Fruit fly (Drosophila melanogaster) whole organism, embryonic: ENCODE data around the gene CG6569.

ENCODE experiments used
- Bgb ChIP-seq: fragments of 200-800 bp; sonication (Bioruptor generic); IDR thresholded peaks from 2 replicates; pipeline ENCODE4 v1.3.6; 2022; ENCODE audit warnings: missing biosample characterization, missing genetic modification characterization; ENCODE audit not compliant: partially characterized antibody
- CG10543 ChIP-seq: fragments of 200-800 bp; sonication (Bioruptor generic); optimal IDR thresholded peaks from 3 replicates; lab custom pipeline; 2017; ENCODE audit warnings: missing biosample characterization, mild to moderate bottlenecking, missing genetic modification characterization, moderate library complexity
- CG11085 ChIP-seq: fragments of 200-800 bp; sonication (Bioruptor generic); IDR thresholded peaks from 2 replicates; pipeline ENCODE4 v1.3.6; 2022; ENCODE audit warnings: missing biosample characterization, missing genetic modification characterization
- CG11093 ChIP-seq: fragments of 200-800 bp; sonication (Bioruptor generic); IDR thresholded peaks from 3 replicates; pipeline ENCODE4 v1.3.6; 2022; ENCODE audit warnings: missing biosample characterization, missing genetic modification characterization
- CG12104 ChIP-seq: fragments of 200-800 bp; sonication (Bioruptor generic); optimal IDR thresholded peaks from 3 replicates; lab custom pipeline; 2016; ENCODE audit warnings: missing biosample characterization, missing genetic modification characterization
- CG13296 ChIP-seq: fragments of 200-800 bp; sonication (Bioruptor generic); optimal IDR thresholded peaks from 3 replicates; lab custom pipeline; 2018; ENCODE audit warnings: missing biosample characterization, mild to moderate bottlenecking, missing genetic modification characterization
- CG15601 ChIP-seq: fragments of 200-800 bp; sonication (Bioruptor generic); optimal IDR thresholded peaks from 3 replicates; lab custom pipeline; 2019; ENCODE audit warnings: missing biosample characterization, mild to moderate bottlenecking, missing genetic modification characterization, moderate library complexity
- CG17186 ChIP-seq: fragments of 200-800 bp; sonication (Bioruptor generic); optimal IDR thresholded peaks from 3 replicates; lab custom pipeline; 2017; ENCODE audit warnings: missing biosample characterization, missing genetic modification reagents, missing genetic modification characterization
- CG17912 ChIP-seq: fragments of 200-800 bp; sonication (Bioruptor generic); optimal IDR thresholded peaks from 2 replicates; lab custom pipeline; 2018; ENCODE audit warnings: missing biosample characterization, mild to moderate bottlenecking, missing genetic modification characterization
- CG18619 ChIP-seq: fragments of 200-800 bp; sonication (Bioruptor generic); optimal IDR thresholded peaks from 3 replicates; lab custom pipeline; 2017; ENCODE audit warnings: missing biosample characterization, mild to moderate bottlenecking, missing genetic modification characterization
- CG18764 ChIP-seq: fragments of 200-800 bp; sonication (Bioruptor generic); optimal IDR thresholded peaks from 3 replicates; lab custom pipeline; 2016; ENCODE audit warnings: missing biosample characterization, missing genetic modification characterization
- CG2202 ChIP-seq: fragments of 200-800 bp; sonication (Bioruptor generic); optimal IDR thresholded peaks from 2 replicates; lab custom pipeline; 2018; ENCODE audit warnings: missing biosample characterization, mild to moderate bottlenecking, missing genetic modification characterization
- CG30431 ChIP-seq: fragments of 200-800 bp; sonication (Bioruptor generic); optimal IDR thresholded peaks from 2 replicates; lab custom pipeline; 2017; ENCODE audit warnings: missing biosample characterization, missing genetic modification characterization
- CG33557 ChIP-seq: fragments of 200-800 bp; sonication (Bioruptor generic); optimal IDR thresholded peaks from 2 replicates; lab custom pipeline; 2019; ENCODE audit warnings: missing biosample characterization, mild to moderate bottlenecking, missing genetic modification characterization, moderate library complexity
- CG34422 ChIP-seq: fragments of 200-800 bp; sonication (Bioruptor generic); IDR thresholded peaks from 3 replicates; pipeline ENCODE4 v1.3.6; 2022; ENCODE audit warnings: missing biosample characterization, missing genetic modification characterization
- CG3995 ChIP-seq: fragments of 200-800 bp; sonication (Bioruptor generic); optimal IDR thresholded peaks from 3 replicates; lab custom pipeline; 2016; ENCODE audit warnings: missing biosample characterization, missing genetic modification characterization
- CG4282 ChIP-seq: fragments of 200-800 bp; sonication (Bioruptor generic); optimal IDR thresholded peaks from 2 replicates; lab custom pipeline; 2016; ENCODE audit warnings: missing biosample characterization, missing genetic modification characterization
- CG4360 ChIP-seq: fragments of 200-800 bp; sonication (Bioruptor generic); IDR thresholded peaks from 2 replicates; pipeline ENCODE4 v1.3.6; 2022; ENCODE audit warnings: missing biosample characterization, missing genetic modification characterization
- CG6272 ChIP-seq: fragments of 200-800 bp; sonication (Bioruptor generic); IDR thresholded peaks from 2 replicates; pipeline ENCODE4 v1.3.6; 2022; ENCODE audit warnings: missing biosample characterization, missing genetic modification characterization
- CG8089 ChIP-seq: fragments of 200-800 bp; sonication (Bioruptor generic); optimal IDR thresholded peaks from 3 replicates; lab custom pipeline; 2016; ENCODE audit warnings: missing biosample characterization, missing genetic modification characterization
- CG8359 ChIP-seq: fragments of 200-800 bp; sonication (Bioruptor generic); optimal IDR thresholded peaks from 2 replicates; lab custom pipeline; 2017; ENCODE audit warnings: missing biosample characterization, mild to moderate bottlenecking, missing genetic modification characterization, borderline replicate concordance
- Camta ChIP-seq: fragments of 200-800 bp; sonication (Bioruptor generic); optimal IDR thresholded peaks from 2 replicates; lab custom pipeline; 2016; ENCODE audit warnings: missing biosample characterization, missing genetic modification characterization
- CkIIα-i1 ChIP-seq: fragments of 200-800 bp; sonication (Bioruptor generic); IDR thresholded peaks from 2 replicates; pipeline ENCODE4 v1.3.6; 2022; ENCODE audit warnings: missing biosample characterization, missing genetic modification characterization
- Dref ChIP-seq: fragments of 200-800 bp; sonication (Bioruptor generic); IDR thresholded peaks from 2 replicates; pipeline ENCODE4 v1.3.6; 2022; ENCODE audit warnings: missing biosample characterization, missing genetic modification characterization
- E2f2 ChIP-seq: fragments of 200-800 bp; sonication (Bioruptor generic); IDR thresholded peaks from 2 replicates; pipeline ENCODE4 v1.3.6; 2022; ENCODE audit warnings: missing biosample characterization, missing genetic modification characterization
- H2.0 ChIP-seq: fragments of 200-800 bp; sonication (Bioruptor generic); IDR thresholded peaks from 2 replicates; pipeline ENCODE4 v1.3.6; 2022; ENCODE audit warnings: missing biosample characterization, missing genetic modification characterization
- Hr39 ChIP-seq: fragments of >200 bp; optimal IDR thresholded peaks from 2 replicates; lab custom pipeline; 2017
- Jarid2 ChIP-seq: fragments of 200-800 bp; sonication (Bioruptor generic); optimal IDR thresholded peaks from 3 replicates; lab custom pipeline; 2017; ENCODE audit warnings: mild to moderate bottlenecking, missing biosample characterization, missing genetic modification reagents, missing genetic modification characterization
- Kr ChIP-seq: fragments of 200-800 bp; sonication (Bioruptor generic); optimal IDR thresholded peaks from 2 replicates; lab custom pipeline; 2017; ENCODE audit warnings: missing biosample characterization, mild to moderate bottlenecking, missing genetic modification characterization
- Lim3 ChIP-seq: fragments of 200-800 bp; sonication (Bioruptor generic); IDR thresholded peaks from 2 replicates; pipeline ENCODE4 v1.3.6; 2022; ENCODE audit warnings: missing biosample characterization, missing genetic modification characterization
- Lpt ChIP-seq: fragments of >200 bp; optimal IDR thresholded peaks from 2 replicates; lab custom pipeline; 2018; ENCODE audit warnings: missing biosample characterization, missing genetic modification characterization
- Mes4 ChIP-seq: fragments of 200-800 bp; sonication (Bioruptor generic); optimal IDR thresholded peaks from 2 replicates; lab custom pipeline; 2016; ENCODE audit warnings: missing biosample characterization, missing genetic modification characterization
- Rfx ChIP-seq: fragments of 200-800 bp; sonication (Bioruptor generic); IDR thresholded peaks from 2 replicates; pipeline ENCODE4 v1.3.6; 2022; ENCODE audit warnings: missing biosample characterization, missing genetic modification characterization
- ash1 ChIP-seq: fragments of 200-800 bp; sonication (Bioruptor generic); optimal IDR thresholded peaks from 2 replicates; lab custom pipeline; 2018; ENCODE audit warnings: missing biosample characterization, mild to moderate bottlenecking, missing genetic modification characterization
- az2 ChIP-seq: fragments of 200-800 bp; sonication (Bioruptor generic); optimal IDR thresholded peaks from 3 replicates; lab custom pipeline; 2016; ENCODE audit warnings: missing biosample characterization, missing genetic modification characterization
- cg ChIP-seq: fragments of 200-800 bp; sonication (Bioruptor generic); optimal IDR thresholded peaks from 3 replicates; lab custom pipeline; 2019; ENCODE audit warnings: missing biosample characterization, mild to moderate bottlenecking, missing genetic modification characterization, moderate library complexity
- cwo ChIP-seq: fragments of 200-800 bp; sonication (Bioruptor generic); optimal IDR thresholded peaks from 3 replicates; lab custom pipeline; 2017; ENCODE audit warnings: missing biosample characterization, missing genetic modification characterization, mild to moderate bottlenecking, moderate library complexity, missing genetic modification reagents
- disco-r ChIP-seq: fragments of 200-800 bp; sonication (Bioruptor generic); optimal IDR thresholded peaks from 2 replicates; lab custom pipeline; 2016; ENCODE audit warnings: missing biosample characterization, missing genetic modification characterization
- fd64A ChIP-seq: fragments of 200-800 bp; sonication (Bioruptor generic); optimal IDR thresholded peaks from 3 replicates; lab custom pipeline; 2018; ENCODE audit warnings: missing biosample characterization, mild to moderate bottlenecking, missing genetic modification characterization
- gce ChIP-seq: fragments of 200-800 bp; sonication (Bioruptor generic); IDR thresholded peaks from 3 replicates; pipeline ENCODE4 v1.3.6; 2022; ENCODE audit warnings: missing biosample characterization, missing genetic modification characterization
- gfzf ChIP-seq: fragments of 200-800 bp; sonication (Bioruptor generic); optimal IDR thresholded peaks from 2 replicates; lab custom pipeline; 2016; ENCODE audit warnings: missing biosample characterization, mild to moderate bottlenecking, missing genetic modification characterization, moderate library complexity
- grn ChIP-seq: fragments of 200-800 bp; sonication (Bioruptor generic); optimal IDR thresholded peaks from 3 replicates; lab custom pipeline; 2017; ENCODE audit warnings: missing biosample characterization, missing genetic modification characterization
- kah ChIP-seq: fragments of 200-800 bp; sonication (Bioruptor generic); optimal IDR thresholded peaks from 2 replicates; lab custom pipeline; 2018; ENCODE audit warnings: missing biosample characterization, mild to moderate bottlenecking, missing genetic modification characterization
- nmo ChIP-seq: fragments of 200-800 bp; sonication (Bioruptor generic); optimal IDR thresholded peaks from 2 replicates; lab custom pipeline; 2018; ENCODE audit warnings: missing biosample characterization, mild to moderate bottlenecking, missing genetic modification characterization, moderate library complexity
- peb ChIP-seq: fragments of 200-800 bp; sonication (Bioruptor generic); IDR thresholded peaks from 2 replicates; pipeline ENCODE4 v1.3.6; 2022; ENCODE audit warnings: missing biosample characterization, missing genetic modification characterization
- phol ChIP-seq: fragments of 200-800 bp; sonication (Bioruptor generic); optimal IDR thresholded peaks from 3 replicates; lab custom pipeline; 2018; ENCODE audit warnings: missing biosample characterization, mild to moderate bottlenecking, missing genetic modification characterization, moderate library complexity
- pnt ChIP-seq: fragments of 200-800 bp; sonication (Bioruptor generic); optimal IDR thresholded peaks from 3 replicates; lab custom pipeline; 2016; ENCODE audit warnings: missing biosample characterization, missing genetic modification characterization
- psq ChIP-seq: fragments of 200-800 bp; sonication (Bioruptor generic); optimal IDR thresholded peaks from 2 replicates; lab custom pipeline; 2017; ENCODE audit warnings: missing biosample characterization, missing genetic modification characterization
- pum ChIP-seq: fragments of 200-800 bp; sonication (Bioruptor generic); optimal IDR thresholded peaks from 2 replicates; lab custom pipeline; 2016; ENCODE audit warnings: missing biosample characterization, missing genetic modification characterization
- wor ChIP-seq: fragments of 200-800 bp; sonication (Bioruptor generic); IDR thresholded peaks from 2 replicates; pipeline ENCODE4 v1.3.6; 2022; ENCODE audit warnings: missing biosample characterization, missing genetic modification characterization

The CG6569 gene

DNA sequence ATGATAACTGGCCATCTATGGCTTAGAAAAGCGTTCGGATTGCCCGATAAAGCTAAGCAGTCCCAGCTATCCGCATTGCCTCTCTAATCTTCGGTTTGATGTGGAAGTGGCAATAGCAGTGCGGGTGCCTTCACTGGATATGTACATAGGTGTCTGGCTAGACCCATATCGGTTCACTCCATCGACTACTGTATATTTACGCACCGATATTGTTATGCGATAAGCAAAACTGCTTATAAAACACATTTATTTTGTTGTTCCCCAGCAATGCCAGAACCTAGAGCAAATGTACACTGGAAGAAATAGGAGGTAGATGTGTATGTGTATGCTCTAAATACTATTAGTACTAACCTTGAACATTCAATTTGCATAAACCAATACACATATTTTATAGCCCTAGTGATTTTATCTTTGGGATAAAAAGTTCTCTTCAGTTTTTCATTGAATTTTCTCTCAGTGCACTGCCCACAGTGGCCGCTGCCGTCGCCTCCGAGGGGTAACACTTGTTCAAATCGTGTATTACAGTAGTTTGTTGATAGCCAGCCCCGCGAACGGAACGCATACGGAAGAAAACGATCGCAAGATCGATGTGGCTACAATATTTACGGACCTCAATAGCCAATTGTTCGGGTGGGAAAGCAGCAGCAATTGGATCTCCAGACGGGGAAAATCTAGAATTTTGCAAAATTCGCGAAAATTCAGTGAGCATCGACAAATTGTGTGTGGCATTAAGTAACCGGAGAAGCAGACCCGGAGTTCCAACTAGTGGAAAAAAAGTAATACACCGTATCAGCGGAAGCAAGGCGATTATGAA, 2.6 kb upstream of the CG6569 start, which contains the start of gene CG31431 (continued):
- TF ChIP-seq CG17186 (GFP tag; lab: Kevin White, UChicago) (peak; percentile 75), CG11085 (GFP tag; lab: Robert Waterston, UW) (peak; percentile 97), CG12104 (GFP tag; lab: Kevin White, UChicago) (peak; percentile 95), phol (peak; percentile 94), CG3995 (GFP tag; lab: Kevin White, UChicago) (peak; percentile 81), pum (GFP tag; lab: Kevin White, UChicago) (peak; percentile 97), CkIIα-i1 (GFP tag; lab: Robert Waterston, UW) (peak; percentile 84), Mes4 (GFP tag; lab: Kevin White, UChicago) (peak; percentile 94), CG10543 (GFP tag; lab: Kevin White, UChicago) (peak; percentile 97), CG33557 (GFP tag; lab: Kevin White, UChicago) (peak; percentile 92), gfzf (peak; percentile 15), peb (peak; percentile 90), disco-r (GFP tag; lab: Kevin White, UChicago) (peak; percentile 94), grn (peak; percentile 99), Rfx (peak; percentile 99), CG15601 (tag; lab: Kevin White, UChicago) (peak; percentile 90), wor (GFP tag; lab: Robert Waterston, UW) (peak; percentile 90), kah (peak; percentile 93), CG18764 (peak; percentile 94), E2f2 (peak; percentile 81), Jarid2 (GFP tag; lab: Kevin White, UChicago) (peak; percentile 85), CG4282 (GFP tag; lab: Kevin White, UChicago) (peak; percentile 92), CG18619 (GFP tag; lab: Kevin White, UChicago) (peak; percentile 95), psq (peak; percentile 90), Bgb (GFP tag; lab: Robert Waterston, UW) (no peak), pnt (GFP tag; lab: Kevin White, UChicago) (peak; percentile 95), CG11093 (peak; percentile 94), nmo (GFP tag; lab: Kevin White, UChicago) (peak; percentile 98), CG34422 (GFP tag; lab: Robert Waterston, UW) (peak; percentile 98), CG2202 (peak; percentile 86), Lpt (GFP tag; lab: Kevin White, UChicago) (no peak), gce (peak; percentile 95), CG8359 (GFP tag; lab: Kevin White, UChicago) (peak; percentile 90), cwo (GFP tag; lab: Kevin White, UChicago) (peak; percentile 97), CG13296 (GFP tag; lab: Kevin White, UChicago) (peak; percentile 98), CG6272 (GFP tag; lab: Robert Waterston, UW) (peak; percentile 94), Dref (GFP tag; lab: Robert Waterston, UW) (peak; percentile 43; the same call in 1 of the 2 replicates), Kr (GFP tag; lab: Kevin White, UChicago) (peak; percentile 43), CG4360 (GFP tag; lab: Robert Waterston, UW) (peak; percentile 81), CG30431 (GFP tag; lab: Kevin White, UChicago) (peak; percentile 92), Hr39 (no peak), ash1 (GFP tag; lab: Kevin White, UChicago) (peak; percentile 88), fd64A (GFP tag; lab: Kevin White, UChicago) (peak; percentile 83), cg (GFP tag; lab: Kevin White, UChicago) (no peak), CG8089 (GFP tag; lab: Kevin White, UChicago) (peak; percentile 95), H2.0 (GFP tag; lab: Robert Waterston, UW) (peak; percentile 97), Lim3 (GFP tag; lab: Robert Waterston, UW) (peak; percentile 79), az2 (GFP tag; lab: Kevin White, UChicago) (peak; percentile 97), CG17912 (GFP tag; lab: Kevin White, UChicago) (peak; percentile 74), Camta (GFP tag; lab: Kevin White, UChicago) (peak; percentile 96)
